Worm (Caenorhabditis elegans) whole organism, L1 larva: ENCODE data around the gene T25B2.2.

Experiments
- C34B4.2 ChIP-seq: sonication (generic microtip); optimal IDR thresholded peaks from 2 replicates; lab custom pipeline; 2017; ENCODE audit warnings: mild to moderate bottlenecking, missing genetic modification characterization, missing compliant biosample characterization
- dsc-1 ChIP-seq: sonication (generic microtip); optimal IDR thresholded peaks from 2 replicates; lab custom pipeline; 2016; ENCODE audit warnings: mild to moderate bottlenecking, missing genetic modification characterization, missing compliant biosample characterization
- ets-5 ChIP-seq: fragments of 200-800 bp; sonication (Bioruptor generic); IDR thresholded peaks from 2 replicates; pipeline ENCODE4 v1.3.6; 2022; ENCODE audit warnings: missing genetic modification characterization, missing compliant biosample characterization
- fos-1 ChIP-seq: fragments of 150-350 bp; optimal IDR thresholded peaks from 2 replicates; lab custom pipeline; 2014; ENCODE audit warnings: missing biosample characterization, missing genetic modification characterization
- lin-14 ChIP-seq: fragments of 200-800 bp; sonication (Bioruptor generic); optimal IDR thresholded peaks from 2 replicates; lab custom pipeline; 2018; ENCODE audit warnings: mild to moderate bottlenecking, missing genetic modification characterization, moderate library complexity, missing compliant biosample characterization
- lin-39 ChIP-seq: fragments of 150-350 bp; optimal IDR thresholded peaks from 2 replicates; lab custom pipeline; 2014; ENCODE audit warnings: missing biosample characterization, missing genetic modification reagents, missing genetic modification characterization
- nhr-19 ChIP-seq: fragments of 200-800 bp; sonication (Bioruptor generic); conservative IDR thresholded peaks from 2 replicates; pipeline ENCODE4 v1.3.6; 2022; ENCODE audit warnings: missing genetic modification characterization, missing compliant biosample characterization
- nhr-28 ChIP-seq: fragments of 150-350 bp; optimal IDR thresholded peaks from 2 replicates; lab custom pipeline; 2014; ENCODE audit warnings: missing biosample characterization, missing genetic modification characterization
- nhr-71 ChIP-seq: sonication (generic microtip); optimal IDR thresholded peaks from 2 replicates; lab custom pipeline; 2016; ENCODE audit warnings: mild to moderate bottlenecking, missing genetic modification characterization, moderate library complexity, missing compliant biosample characterization
- pag-3 ChIP-seq: sonication (generic microtip); optimal IDR thresholded peaks from 2 replicates; lab custom pipeline; 2017; ENCODE audit warnings: missing genetic modification characterization, mild to moderate bottlenecking, missing compliant biosample characterization, antibody characterized with exemption, borderline replicate concordance; ENCODE audit not compliant: insufficient read depth
- rnt-1 ChIP-seq: sonication (generic microtip); optimal IDR thresholded peaks from 2 replicates; lab custom pipeline; 2016; ENCODE audit warnings: mild to moderate bottlenecking, missing genetic modification characterization, moderate library complexity, missing compliant biosample characterization
- snpc-4 ChIP-seq: fragments of 150-350 bp; optimal IDR thresholded peaks from 2 replicates; lab custom pipeline; 2014; ENCODE audit warnings: missing biosample characterization, missing genetic modification characterization
- unc-62 ChIP-seq: fragments of 150-350 bp; optimal IDR thresholded peaks from 2 replicates; lab custom pipeline; 2014; ENCODE audit warnings: missing biosample characterization, missing genetic modification reagents, missing genetic modification characterization
- vab-15 ChIP-seq: sonication (generic microtip); optimal IDR thresholded peaks from 2 replicates; lab custom pipeline; 2017; ENCODE audit warnings: missing genotype, mild to moderate bottlenecking, missing genetic modification characterization, missing compliant biosample characterization

ce11 chrX:6157411-6157916, 12.0 kb upstream of the T25B2.2 start:
- TF ChIP-seq unc-62 (GFP tag; lab: Kevin White, UChicago) = no peak
- no peak for TF ChIP-seq nhr-28
- no peak for TF ChIP-seq lin-14 (GFP tag; lab: Kevin White, UChicago)
- no peak for TF ChIP-seq dsc-1 (tag; lab: Kevin White, UChicago)
- TF ChIP-seq ets-5 (GFP tag; lab: Robert Waterston, UW) = no peak
- no peak for TF ChIP-seq rnt-1
- TF ChIP-seq vab-15 (tag; lab: Kevin White, UChicago) = no peak
- no peak for TF ChIP-seq nhr-19 (GFP tag; lab: Robert Waterston, UW)
- no peak for TF ChIP-seq fos-1 (tag; lab: Kevin White, UChicago)
- TF ChIP-seq pag-3 = no peak
- no peak for TF ChIP-seq snpc-4 (tag; lab: Kevin White, UChicago)
- no peak for TF ChIP-seq nhr-71 (tag; lab: Kevin White, UChicago)
- TF ChIP-seq lin-39 (tag; lab: Kevin White, UChicago) = no peak
- no peak for TF ChIP-seq C34B4.2 (tag; lab: Kevin White, UChicago)
